Worm (Caenorhabditis elegans) whole organism, early embryonic: ENCODE measurements around the gene F10C5.3.

Experiments
- B0310.2 ChIP-seq: sonication (generic microtip); optimal IDR thresholded peaks from 2 replicates; lab custom pipeline; 2016; ENCODE audit warnings: mild to moderate bottlenecking, missing genetic modification characterization, missing compliant biosample characterization
- F13C5.2 ChIP-seq: sonication (generic microtip); optimal IDR thresholded peaks from 2 replicates; lab custom pipeline; 2017; ENCODE audit warnings: mild to moderate bottlenecking, missing genetic modification characterization, inconsistent platforms, missing compliant biosample characterization
- aly-1 ChIP-seq: sonication (generic microtip); optimal IDR thresholded peaks from 2 replicates; lab custom pipeline; 2016; ENCODE audit warnings: missing genetic modification characterization, missing compliant biosample characterization
- ama-1 ChIP-seq: fragments of 150-350 bp; optimal IDR thresholded peaks from 2 replicates; lab custom pipeline; 2014
- ceh-13 ChIP-seq: fragments of 200-800 bp; sonication (Bioruptor generic); optimal IDR thresholded peaks from 2 replicates; lab custom pipeline; 2018; ENCODE audit warnings: mild to moderate bottlenecking, missing genetic modification characterization, missing compliant biosample characterization
- ceh-36 ChIP-seq: sonication (generic microtip); optimal IDR thresholded peaks from 2 replicates; lab custom pipeline; 2016; ENCODE audit warnings: missing genetic modification characterization, inconsistent platforms, missing compliant biosample characterization
- ets-7 ChIP-seq: sonication (generic microtip); optimal IDR thresholded peaks from 2 replicates; lab custom pipeline; 2016; ENCODE audit warnings: missing genotype, missing genetic modification characterization, missing compliant biosample characterization
- flt-1 ChIP-seq: fragments of 200-800 bp; sonication (Bioruptor generic); IDR thresholded peaks from 2 replicates; pipeline ENCODE4 v1.3.6; 2022; ENCODE audit warnings: missing genetic modification characterization, missing compliant biosample characterization
- hmbx-1 ChIP-seq: sonication (generic microtip); optimal IDR thresholded peaks from 2 replicates; lab custom pipeline; 2016; ENCODE audit warnings: mild to moderate bottlenecking, missing genetic modification characterization, missing compliant biosample characterization
- hmg-4 ChIP-seq: fragments of 200-800 bp; sonication (Bioruptor generic); optimal IDR thresholded peaks from 2 replicates; lab custom pipeline; 2018; ENCODE audit warnings: mild to moderate bottlenecking, missing genetic modification characterization, missing compliant biosample characterization
- hnd-1 ChIP-seq: sonication (generic microtip); optimal IDR thresholded peaks from 2 replicates; lab custom pipeline; 2016; ENCODE audit warnings: missing genetic modification characterization, missing compliant biosample characterization
- pes-1 ChIP-seq: fragments of 200-800 bp; sonication (Bioruptor generic); IDR thresholded peaks from 2 replicates; pipeline ENCODE4 v1.3.6; 2022; ENCODE audit warnings: missing genetic modification reagents, missing genetic modification characterization, missing compliant biosample characterization
- scrt-1 ChIP-seq: fragments of 200-800 bp; sonication (Bioruptor generic); IDR thresholded peaks from 2 replicates; pipeline ENCODE4 v1.3.6; 2022; ENCODE audit warnings: missing genetic modification characterization, missing compliant biosample characterization
- sea-1 ChIP-seq: fragments of 200-800 bp; sonication (Bioruptor generic); conservative IDR thresholded peaks from 2 replicates; pipeline ENCODE4 v1.3.6; 2022; ENCODE audit warnings: missing genetic modification characterization, missing compliant biosample characterization
- tbx-11 ChIP-seq: fragments of 200-800 bp; sonication (Bioruptor generic); IDR thresholded peaks from 2 replicates; pipeline ENCODE4 v1.3.6; 2022; ENCODE audit warnings: missing genetic modification characterization, missing compliant biosample characterization
- tbx-37 ChIP-seq: fragments of 200-800 bp; sonication (Bioruptor generic); conservative IDR thresholded peaks from 2 replicates; pipeline ENCODE4 v1.3.6; 2022; ENCODE audit warnings: missing genetic modification reagents, missing genetic modification characterization, missing compliant biosample characterization
- tra-4 ChIP-seq: sonication (generic microtip); optimal IDR thresholded peaks from 2 replicates; lab custom pipeline; 2017; ENCODE audit warnings: missing genetic modification characterization, missing compliant biosample characterization

The F10C5.3 gene

ce11 chrIII:530899-531298 lies 47.2 kb downstream of the F10C5.3 start:
- TF ChIP-seq tra-4 (no peak), hnd-1 (tag; lab: Kevin White, UChicago) (no peak), aly-1 (tag; lab: Kevin White, UChicago) (no peak), hmg-4 (no peak), sea-1 (GFP tag; lab: Robert Waterston, UW) (no peak), scrt-1 (GFP tag; lab: Robert Waterston, UW) (no peak), ceh-36 (no peak), ama-1 (lab: Kevin White, UChicago) (no peak), tbx-11 (no peak), tbx-37 (GFP tag; lab: Robert Waterston, UW) (no peak), F13C5.2 (tag; lab: Kevin White, UChicago) (no peak), B0310.2 (tag; lab: Kevin White, UChicago) (no peak), ets-7 (tag; lab: Kevin White, UChicago) (no peak), ceh-13 (GFP tag; lab: Kevin White, UChicago) (no peak), flt-1 (GFP tag; lab: Robert Waterston, UW) (no peak), hmbx-1 (tag; lab: Kevin White, UChicago) (no peak), pes-1 (no peak)

DNA sequence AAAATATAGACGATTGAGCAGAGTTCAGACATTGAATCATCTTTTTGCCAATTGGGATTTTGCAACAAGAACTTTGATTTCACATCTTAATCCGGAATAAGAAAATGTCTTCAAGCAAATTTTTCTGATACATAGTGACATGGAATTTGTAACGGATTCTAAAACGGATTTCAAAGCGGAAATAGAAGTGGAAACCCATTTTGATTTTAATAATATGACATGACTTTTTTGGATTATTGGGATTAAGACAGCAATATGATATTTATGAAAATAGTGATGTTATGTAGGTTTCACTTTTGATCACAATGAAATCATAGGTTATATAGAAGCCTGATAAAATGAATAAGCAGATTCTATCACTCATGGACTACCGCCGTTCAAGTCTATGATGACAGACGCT lies 48.5 kb downstream of the F10C5.3 start:
- TF ChIP-seq ceh-13 (GFP tag; lab: Kevin White, UChicago): no peak
- no peak for TF ChIP-seq hmbx-1 (tag; lab: Kevin White, UChicago)
- no peak for TF ChIP-seq pes-1
- TF ChIP-seq flt-1 (GFP tag; lab: Robert Waterston, UW): no peak
- no peak for TF ChIP-seq ets-7 (tag; lab: Kevin White, UChicago)
- TF ChIP-seq tra-4: no peak
- TF ChIP-seq ceh-36: no peak
- TF ChIP-seq hnd-1 (tag; lab: Kevin White, UChicago): no peak
- no peak for TF ChIP-seq aly-1 (tag; lab: Kevin White, UChicago)
- no peak for TF ChIP-seq scrt-1 (GFP tag; lab: Robert Waterston, UW)
- TF ChIP-seq tbx-11: no peak
- no peak for TF ChIP-seq sea-1 (GFP tag; lab: Robert Waterston, UW)
- TF ChIP-seq F13C5.2 (tag; lab: Kevin White, UChicago): no peak
- no peak for TF ChIP-seq B0310.2 (tag; lab: Kevin White, UChicago)
- TF ChIP-seq hmg-4: no peak
- no peak for TF ChIP-seq tbx-37 (GFP tag; lab: Robert Waterston, UW)
- no peak for TF ChIP-seq ama-1 (lab: Kevin White, UChicago)
